Fruit fly (Drosophila melanogaster) whole organism, embryonic: ENCODE data around the gene loj.

ENCODE experiments used
- Atf6 ChIP-seq: fragments of 200-800 bp; sonication (Bioruptor generic); IDR thresholded peaks from 2 replicates; pipeline ENCODE4 v1.3.6; 2022; ENCODE audit warnings: missing biosample characterization, missing genetic modification characterization
- Awh ChIP-seq: fragments of 200-800 bp; sonication (Bioruptor generic); IDR thresholded peaks from 2 replicates; pipeline ENCODE4, ENCODE4 v1.3.6; 2022; ENCODE audit warnings: missing biosample characterization, missing genetic modification characterization
- Blimp-1 ChIP-seq: fragments of 200-800 bp; sonication (Bioruptor generic); optimal IDR thresholded peaks from 3 replicates; lab custom pipeline; 2018; ENCODE audit warnings: missing biosample characterization, missing genetic modification characterization, mild to moderate bottlenecking, moderate library complexity, missing genetic modification reagents
- CG10147 ChIP-seq: fragments of 200-800 bp; sonication (Bioruptor generic); optimal IDR thresholded peaks from 2 replicates; lab custom pipeline; 2019; ENCODE audit warnings: missing biosample characterization, mild to moderate bottlenecking, missing genetic modification characterization, moderate library complexity
- CG11085 ChIP-seq: fragments of 200-800 bp; sonication (Bioruptor generic); IDR thresholded peaks from 2 replicates; pipeline ENCODE4 v1.3.6; 2022; ENCODE audit warnings: missing biosample characterization, missing genetic modification characterization
- CG11247 ChIP-seq: fragments of 200-800 bp; sonication (Bioruptor generic); IDR thresholded peaks from 2 replicates; pipeline ENCODE4 v1.3.6; 2022; ENCODE audit warnings: missing biosample characterization, missing genetic modification characterization
- CG12942 ChIP-seq: fragments of 200-800 bp; sonication (Bioruptor generic); optimal IDR thresholded peaks from 3 replicates; lab custom pipeline; 2016; ENCODE audit warnings: missing biosample characterization, missing genetic modification characterization
- CG14014 ChIP-seq: fragments of 200-800 bp; sonication (Bioruptor generic); IDR thresholded peaks from 2 replicates; pipeline ENCODE4 v1.3.6; 2022; ENCODE audit warnings: missing biosample characterization, missing genetic modification characterization
- CG14710 ChIP-seq: fragments of 200-800 bp; sonication (Bioruptor generic); optimal IDR thresholded peaks from 3 replicates; lab custom pipeline; 2019; ENCODE audit warnings: missing biosample characterization, mild to moderate bottlenecking, missing genetic modification characterization, moderate library complexity
- CG1529 ChIP-seq: fragments of 200-800 bp; sonication (Bioruptor generic); optimal IDR thresholded peaks from 3 replicates; lab custom pipeline; 2018; ENCODE audit warnings: missing biosample characterization, missing genetic modification characterization
- CG2116 ChIP-seq: fragments of 200-800 bp; sonication (Bioruptor generic); optimal IDR thresholded peaks from 3 replicates; lab custom pipeline; 2018; ENCODE audit warnings: missing biosample characterization, mild to moderate bottlenecking, missing genetic modification characterization
- CG2120 ChIP-seq: fragments of 200-800 bp; sonication (Bioruptor generic); optimal IDR thresholded peaks from 3 replicates; lab custom pipeline; 2016; ENCODE audit warnings: missing biosample characterization, missing genetic modification characterization
- CG2875 ChIP-seq: fragments of 200-800 bp; sonication (Bioruptor generic); optimal IDR thresholded peaks from 2 replicates; lab custom pipeline; 2017; ENCODE audit warnings: missing biosample characterization, mild to moderate bottlenecking, missing genetic modification characterization, missing genetic modification reagents
- CG34376 ChIP-seq: fragments of 200-800 bp; sonication (Bioruptor generic); optimal IDR thresholded peaks from 2 replicates; lab custom pipeline; 2018; ENCODE audit warnings: missing biosample characterization, mild to moderate bottlenecking, missing genetic modification characterization
- CG4328 ChIP-seq: fragments of 200-800 bp; sonication (Bioruptor generic); optimal IDR thresholded peaks from 3 replicates; lab custom pipeline; 2017; ENCODE audit warnings: missing biosample characterization, missing genetic modification reagents, missing genetic modification characterization
- CG4730 ChIP-seq: fragments of 200-800 bp; sonication (Bioruptor generic); IDR thresholded peaks from 2 replicates; pipeline ENCODE4 v1.3.6; 2022; ENCODE audit warnings: missing biosample characterization, missing genetic modification characterization
- CG7357 ChIP-seq: fragments of 200-800 bp; sonication (Bioruptor generic); IDR thresholded peaks from 3 replicates; pipeline ENCODE4 v1.3.6; 2022; ENCODE audit warnings: missing biosample characterization, missing genetic modification characterization
- CG7556 ChIP-seq: fragments of 200-800 bp; sonication (Bioruptor generic); optimal IDR thresholded peaks from 2 replicates; lab custom pipeline; 2017; ENCODE audit warnings: missing biosample characterization, mild to moderate bottlenecking, missing genetic modification characterization
- CG9932 ChIP-seq: fragments of 200-800 bp; sonication (Bioruptor generic); IDR thresholded peaks from 2 replicates; pipeline ENCODE4 v1.3.6; 2022; ENCODE audit warnings: missing biosample characterization, missing genetic modification characterization
- CrebB ChIP-seq: fragments of 200-800 bp; sonication (Bioruptor generic); optimal IDR thresholded peaks from 3 replicates; lab custom pipeline; 2018; ENCODE audit warnings: missing biosample characterization, mild to moderate bottlenecking, missing genetic modification characterization
- Doc2 ChIP-seq: fragments of 200-800 bp; sonication (Bioruptor generic); IDR thresholded peaks from 2 replicates; pipeline ENCODE4 v1.3.6; 2022; ENCODE audit warnings: missing biosample characterization, missing genetic modification characterization
- Doc3 ChIP-seq: fragments of 200-800 bp; sonication (Bioruptor generic); IDR thresholded peaks from 3 replicates; pipeline ENCODE4 v1.3.6; 2022; ENCODE audit warnings: missing biosample characterization, missing genetic modification characterization; ENCODE audit not compliant: partially characterized antibody
- Ets97D ChIP-seq: fragments of 200-800 bp; sonication (Bioruptor generic); optimal IDR thresholded peaks from 3 replicates; lab custom pipeline; 2016; ENCODE audit warnings: missing biosample characterization, missing genetic modification characterization
- HLH4C ChIP-seq: fragments of 200-800 bp; sonication (Bioruptor generic); IDR thresholded peaks from 3 replicates; pipeline ENCODE4 v1.3.6; 2022; ENCODE audit warnings: missing biosample characterization, missing genetic modification characterization; ENCODE audit not compliant: partially characterized antibody
- HLH54F ChIP-seq: fragments of 200-800 bp; sonication (Bioruptor generic); optimal IDR thresholded peaks from 3 replicates; lab custom pipeline; 2016; ENCODE audit warnings: missing biosample characterization, missing genetic modification characterization
- Mrtf ChIP-seq: fragments of 200-800 bp; sonication (Bioruptor generic); IDR thresholded peaks from 3 replicates; pipeline ENCODE4 v1.3.6; 2022; ENCODE audit warnings: missing biosample characterization, missing genetic modification characterization
- NK7.1 ChIP-seq: fragments of 200-800 bp; sonication (Bioruptor generic); optimal IDR thresholded peaks from 3 replicates; lab custom pipeline; 2016; ENCODE audit warnings: missing biosample characterization, missing genetic modification characterization
- PHDP ChIP-seq: fragments of 200-800 bp; sonication (Bioruptor generic); optimal IDR thresholded peaks from 3 replicates; lab custom pipeline; 2018; ENCODE audit warnings: missing biosample characterization, mild to moderate bottlenecking, missing genetic modification characterization, moderate library complexity
- Poxn ChIP-seq: fragments of 200-800 bp; sonication (Bioruptor generic); IDR thresholded peaks from 2 replicates; pipeline ENCODE4 v1.3.6; 2022; ENCODE audit warnings: missing biosample characterization, missing genetic modification characterization
- Rx ChIP-seq: fragments of 200-800 bp; sonication (Bioruptor generic); IDR thresholded peaks from 2 replicates; pipeline ENCODE4 v1.3.6; 2022; ENCODE audit warnings: missing biosample characterization, missing genetic modification characterization
- amos ChIP-seq: fragments of 200-800 bp; sonication (Bioruptor generic); IDR thresholded peaks from 2 replicates; pipeline ENCODE4 v1.3.6; 2022; ENCODE audit warnings: missing biosample characterization, missing genetic modification characterization; ENCODE audit not compliant: partially characterized antibody
- chinmo ChIP-seq: fragments of 200-800 bp; sonication (Bioruptor generic); IDR thresholded peaks from 4 replicates; pipeline ENCODE4 v1.3.6; 2022; ENCODE audit warnings: missing biosample characterization, missing genetic modification characterization; ENCODE audit not compliant: partially characterized antibody
- dmrt11E ChIP-seq: fragments of 200-800 bp; sonication (Bioruptor generic); optimal IDR thresholded peaks from 3 replicates; lab custom pipeline; 2018; ENCODE audit warnings: missing biosample characterization, mild to moderate bottlenecking, missing genetic modification characterization, moderate library complexity
- esg ChIP-seq: fragments of 200-800 bp; sonication (Bioruptor generic); conservative IDR thresholded peaks from 2 replicates; pipeline ENCODE4 v1.3.6; 2022; ENCODE audit warnings: missing biosample characterization, missing genetic modification characterization
- fu2 ChIP-seq: fragments of 200-800 bp; sonication (Bioruptor generic); optimal IDR thresholded peaks from 2 replicates; lab custom pipeline; 2016; ENCODE audit warnings: missing biosample characterization, missing genetic modification characterization
- gcm ChIP-seq: fragments of 200-800 bp; sonication (Bioruptor generic); optimal IDR thresholded peaks from 2 replicates; lab custom pipeline; 2019; ENCODE audit warnings: missing biosample characterization, mild to moderate bottlenecking, missing genetic modification characterization, moderate library complexity
- gcm2 ChIP-seq: fragments of 200-800 bp; sonication (Bioruptor generic); optimal IDR thresholded peaks from 2 replicates; lab custom pipeline; 2016; ENCODE audit warnings: missing biosample characterization, missing genetic modification characterization
- hbn ChIP-seq: fragments of 200-800 bp; sonication (Bioruptor generic); IDR thresholded peaks from 2 replicates; pipeline ENCODE4 v1.3.6; 2022; ENCODE audit warnings: missing biosample characterization, missing genetic modification characterization; ENCODE audit not compliant: partially characterized antibody
- her ChIP-seq: fragments of 200-800 bp; sonication (Bioruptor generic); optimal IDR thresholded peaks from 2 replicates; lab custom pipeline; 2016; ENCODE audit warnings: missing biosample characterization, missing genetic modification characterization
- ind ChIP-seq: fragments of 200-800 bp; sonication (Bioruptor generic); optimal IDR thresholded peaks from 3 replicates; lab custom pipeline; 2016; ENCODE audit warnings: missing biosample characterization, missing genetic modification characterization
- lilli ChIP-seq: fragments of 200-800 bp; sonication (Bioruptor generic); optimal IDR thresholded peaks from 3 replicates; lab custom pipeline; 2016; ENCODE audit warnings: missing biosample characterization, missing genetic modification characterization
- lola ChIP-seq, 3 experiments: fragments of >200 bp in 2 of 3; fragments of 200-800 bp in 1 of 3; sonication (Bioruptor generic) in 1 of 3; optimal IDR thresholded peaks; 2 replicates each; lab custom pipeline; 2017 to 2019; ENCODE audit warnings: missing biosample characterization in 3 of 3, missing genetic modification characterization in 3 of 3, mild to moderate bottlenecking in 1 of 3, moderate library complexity in 1 of 3
- pum ChIP-seq: fragments of 200-800 bp; sonication (Bioruptor generic); optimal IDR thresholded peaks from 2 replicates; lab custom pipeline; 2016; ENCODE audit warnings: missing biosample characterization, missing genetic modification characterization
- sc ChIP-seq, 3 experiments: fragments of >200 bp in 2 of 3; fragments of 200-800 bp in 1 of 3; sonication (Bioruptor generic) in 1 of 3; optimal IDR thresholded peaks; 2 replicates in 2 of 3; 3 replicates in 1 of 3; lab custom pipeline; 2017; ENCODE audit warnings: mild to moderate bottlenecking in 1 of 3, missing biosample characterization in 1 of 3, missing genetic modification characterization in 1 of 3, missing genetic modification reagents in 1 of 3
- shn ChIP-seq: fragments of 200-800 bp; sonication (Bioruptor generic); optimal IDR thresholded peaks from 3 replicates; lab custom pipeline; 2016; ENCODE audit warnings: missing biosample characterization, missing genetic modification characterization
- stc ChIP-seq: fragments of 200-800 bp; sonication (Bioruptor generic); IDR thresholded peaks from 2 replicates; pipeline ENCODE4 v1.3.6; 2022; ENCODE audit warnings: missing biosample characterization, missing genetic modification characterization
- tx ChIP-seq: fragments of 200-800 bp; sonication (Bioruptor generic); optimal IDR thresholded peaks from 2 replicates; lab custom pipeline; 2016; ENCODE audit warnings: missing biosample characterization, missing genetic modification characterization
- zfh2 ChIP-seq: fragments of 200-800 bp; sonication (Bioruptor generic); optimal IDR thresholded peaks from 2 replicates; lab custom pipeline; 2016; ENCODE audit warnings: missing biosample characterization, missing genetic modification characterization

The loj gene

DNA sequence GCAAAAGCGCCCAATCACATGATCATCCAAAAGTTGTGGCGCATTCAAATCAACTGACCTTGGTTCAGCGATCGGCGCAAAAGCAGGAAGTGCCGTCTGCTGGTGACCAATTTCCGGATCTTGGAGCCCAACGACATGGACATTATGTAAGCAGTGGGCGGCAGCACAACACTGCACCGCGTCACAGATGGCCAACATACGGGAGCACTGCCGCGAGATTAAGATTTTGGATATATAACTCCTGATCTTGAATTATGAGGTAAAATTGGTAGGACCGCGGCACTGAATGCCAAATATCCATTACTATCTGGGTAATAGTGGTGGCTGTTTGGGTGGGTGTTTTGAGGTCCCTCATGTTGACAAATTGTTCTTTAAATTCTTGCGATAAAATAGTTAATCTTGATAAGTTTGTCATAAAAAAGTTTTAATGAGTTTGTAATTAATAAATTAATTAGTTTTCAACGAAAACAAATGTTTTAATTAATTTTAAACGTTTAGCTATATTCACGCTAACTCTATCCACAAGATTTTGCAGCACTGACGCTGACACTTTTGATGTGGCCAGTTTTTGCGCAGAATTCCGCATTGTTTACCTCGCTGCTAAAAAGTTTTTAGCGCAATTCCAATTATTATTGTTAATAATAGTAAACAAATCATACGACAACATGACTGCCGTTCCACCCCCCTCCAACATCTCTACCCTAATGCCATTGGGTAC is 19.7 kb upstream of the loj start, which contains the start of the genes CG13295 and CG6610:
Gene CG13295, minus strand, starts transcription at position 271 of the 718 bp plus-strand sequence.
Gene CG6610, plus strand, starts transcription at position 562 of the 718 bp plus-strand sequence.
- TF ChIP-seq Awh (GFP tag; lab: Robert Waterston, UW) (no peak), tx (GFP tag; lab: Kevin White, UChicago) (peak; percentile 18), zfh2 (GFP tag; lab: Kevin White, UChicago) (peak; percentile 64), Doc3 (GFP tag; lab: Robert Waterston, UW) (no peak), Atf6 (GFP tag; lab: Robert Waterston, UW) (peak; percentile 35; the same call in 1 of the 2 replicates), CG1529 (peak; percentile 29), lilli (GFP tag; lab: Kevin White, UChicago) (peak; percentile 71), chinmo (GFP tag; lab: Robert Waterston, UW) (0 out of 4 replicates have a peak, but pooled peaks have one; percentile 13), CG4730 (GFP tag; lab: Robert Waterston, UW) (0 out of 2 replicates have a peak, but pooled peaks have one; percentile 28), gcm (GFP tag; lab: Kevin White, UChicago) (peak; percentile 11), CG4328 (GFP tag; lab: Kevin White, UChicago) (peak; percentile 61), dmrt11E (tag; lab: Kevin White, UChicago) (peak; percentile 64), CG9932 (GFP tag; lab: Robert Waterston, UW) (peak; percentile 83), CG7556 (GFP tag; lab: Kevin White, UChicago) (peak; percentile 28), CG10147 (GFP tag; lab: Kevin White, UChicago) (peak; percentile 50), pum (GFP tag; lab: Kevin White, UChicago) (peak; percentile 40), HLH54F (GFP tag; lab: Kevin White, UChicago) (peak; percentile 31), CG14014 (GFP tag; lab: Robert Waterston, UW) (0 out of 2 replicates have a peak, but pooled peaks have one; percentile 44), CG34376 (GFP tag; lab: Kevin White, UChicago) (peak; percentile 69), hbn (GFP tag; lab: Robert Waterston, UW) (no peak), Doc2 (GFP tag; lab: Robert Waterston, UW) (no peak), HLH4C (GFP tag; lab: Robert Waterston, UW) (no peak), amos (GFP tag; lab: Robert Waterston, UW) (0 out of 2 replicates have a peak, but pooled peaks have one; percentile 23), shn (GFP tag; lab: Kevin White, UChicago) (peak; percentile 19), Ets97D (GFP tag; lab: Kevin White, UChicago) (peak; percentile 0), CG12942 (GFP tag; lab: Kevin White, UChicago) (no peak), sc (optimal IDR thresholded peaks at IDR 0.05; lab: Kevin White, UChicago) (no peak), sc (GFP tag; optimal IDR thresholded peaks at IDR 0.05; lab: Kevin White, UChicago) (peak; percentile 12), her (no peak), CG2116 (peak; percentile 41), CG2120 (GFP tag; lab: Kevin White, UChicago) (peak; percentile 76), Poxn (GFP tag; lab: Robert Waterston, UW) (no peak), CrebB (peak; percentile 23), CG14710 (peak; percentile 67), Blimp-1 (no peak), Rx (GFP tag; lab: Robert Waterston, UW) (0 out of 2 replicates have a peak, but pooled peaks have one; percentile 12), fu2 (peak; percentile 37), CG11247 (GFP tag; lab: Robert Waterston, UW) (0 out of 2 replicates have a peak, but pooled peaks have one; percentile 5), Mrtf (GFP tag; lab: Robert Waterston, UW) (peak; percentile 55; the same call in 1 of the 3 replicates), stc (GFP tag; lab: Robert Waterston, UW) (no peak), CG11085 (GFP tag; lab: Robert Waterston, UW) (peak; percentile 60), esg (peak; percentile 28; the same call in 1 of the 2 replicates), gcm2 (GFP tag; lab: Kevin White, UChicago) (peak; percentile 24), NK7.1 (GFP tag; lab: Kevin White, UChicago) (no peak), ind (peak; percentile 35), lola (GFP tag; optimal IDR thresholded peaks at IDR 0.05; lab: Kevin White, UChicago) (peak in 1 of 3 experiments; percentile 71), CG7357 (0 out of 3 replicates have a peak, but pooled peaks have one; percentile 29), CG2875 (GFP tag; lab: Kevin White, UChicago) (no peak), PHDP (peak; percentile 52)
